Worm (Caenorhabditis elegans) whole organism, L4 larva: ENCODE data around the gene Y60C6A.1.
"Not testable (repeated sequence)": the region's sequence is repeated elsewhere in the genome, so short reads cannot be mapped to it uniquely, and the experiment has no call there.

ENCODE experiments used
- aha-1 ChIP-seq: fragments of 150-350 bp; peaks from one replicate; lab custom pipeline; 2014; ENCODE audit warnings: missing biosample characterization, missing genetic modification characterization
- lin-13 ChIP-seq: fragments of 150-350 bp; optimal IDR thresholded peaks from 2 replicates; lab custom pipeline; 2014; ENCODE audit warnings: missing biosample characterization, missing genetic modification reagents, missing genetic modification characterization
- lin-15B ChIP-seq: fragments of 150-350 bp; sonication (generic microtip); optimal IDR thresholded peaks from 3 replicates; lab custom pipeline; 2014; ENCODE audit warnings: missing biosample characterization, missing genetic modification characterization
- lsy-2 ChIP-seq, 2 experiments: fragments of 150-350 bp in 1 of 2; sonication (generic microtip) in 1 of 2; optimal IDR thresholded peaks; 2 replicates each; lab custom pipeline; 2014 to 2017; ENCODE audit warnings: missing biosample characterization in 2 of 2, missing genetic modification characterization in 2 of 2
- mdl-1 ChIP-seq, 2 experiments: fragments of 150-350 bp in 1 of 2; sonication (generic microtip) in 1 of 2; optimal IDR thresholded peaks; 2 replicates each; lab custom pipeline; 2014 to 2017; ENCODE audit warnings: missing biosample characterization in 2 of 2, missing genetic modification characterization in 2 of 2

DNA sequence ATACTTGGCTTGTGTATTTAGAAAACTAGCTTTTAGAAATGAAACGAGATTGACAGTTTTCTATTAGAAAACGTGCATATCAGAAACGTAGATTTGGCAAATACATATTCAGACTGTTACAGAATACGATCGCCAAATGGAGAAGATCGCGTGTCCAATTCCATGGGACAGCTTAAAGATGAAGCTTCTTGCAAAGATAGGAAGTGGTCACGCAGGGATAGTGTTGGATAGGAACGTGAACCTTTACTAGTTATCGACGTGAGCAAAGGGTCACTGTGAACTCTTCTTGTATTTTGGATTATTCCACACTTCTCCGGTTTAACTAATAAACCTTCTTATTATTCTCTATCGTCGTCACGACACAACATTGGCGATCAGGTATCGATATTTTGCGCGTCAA is 22.7 kb upstream of the Y60C6A.1 start, which contains the start of gene bgnt-1.4:
- not testable (repeated sequence) for TF ChIP-seq aha-1 (tag; lab: Kevin White, UChicago); lin-13; mdl-1 (tag; optimal IDR thresholded peaks at IDR 0.05; lab: Kevin White, UChicago); lin-15B (tag; lab: Kevin White, UChicago); lsy-2 (tag; optimal IDR thresholded peaks at IDR 0.05; lab: Kevin White, UChicago)
